Fruit fly (Drosophila melanogaster) whole organism, embryonic: ENCODE results near the gene DnaJ-1.

Source experiments
- Abd-B ChIP-seq: fragments of 200-800 bp; sonication (Bioruptor generic); optimal IDR thresholded peaks from 2 replicates; lab custom pipeline; 2018; ENCODE audit warnings: missing biosample characterization, mild to moderate bottlenecking, missing genetic modification characterization, moderate library complexity
- B-H1 ChIP-seq: fragments of 200-800 bp; sonication (Bioruptor generic); IDR thresholded peaks from 3 replicates; pipeline ENCODE4 v1.3.6; 2022; ENCODE audit warnings: missing biosample characterization, missing genetic modification characterization
- C15 ChIP-seq: fragments of 200-800 bp; sonication (Bioruptor generic); IDR thresholded peaks from 3 replicates; pipeline ENCODE4 v1.3.6; 2022; ENCODE audit warnings: missing biosample characterization, missing genetic modification characterization
- CG10462 ChIP-seq: fragments of 200-800 bp; sonication (Bioruptor generic); optimal IDR thresholded peaks from 2 replicates; lab custom pipeline; 2016; ENCODE audit warnings: missing biosample characterization, missing genetic modification characterization
- CG10543 ChIP-seq: fragments of 200-800 bp; sonication (Bioruptor generic); optimal IDR thresholded peaks from 3 replicates; lab custom pipeline; 2017; ENCODE audit warnings: missing biosample characterization, mild to moderate bottlenecking, missing genetic modification characterization, moderate library complexity
- CG12155 ChIP-seq: fragments of 200-800 bp; sonication (Bioruptor generic); optimal IDR thresholded peaks from 3 replicates; lab custom pipeline; 2016; ENCODE audit warnings: missing biosample characterization, missing genetic modification characterization
- CG12299 ChIP-seq: fragments of 200-800 bp; sonication (Bioruptor generic); optimal IDR thresholded peaks from 2 replicates; lab custom pipeline; 2018; ENCODE audit warnings: missing biosample characterization, mild to moderate bottlenecking, missing genetic modification characterization
- CG12744 ChIP-seq: fragments of 200-800 bp; sonication (Bioruptor generic); optimal IDR thresholded peaks from 2 replicates; lab custom pipeline; 2016; ENCODE audit warnings: missing biosample characterization, missing genetic modification characterization
- CG31365 ChIP-seq: fragments of 200-800 bp; sonication (Bioruptor generic); optimal IDR thresholded peaks from 2 replicates; lab custom pipeline; 2018; ENCODE audit warnings: missing biosample characterization, mild to moderate bottlenecking, missing genetic modification characterization
- CG31441 ChIP-seq: fragments of 200-800 bp; sonication (Bioruptor generic); IDR thresholded peaks from 2 replicates; pipeline ENCODE4 v1.3.6; 2022; ENCODE audit warnings: missing biosample characterization, missing genetic modification characterization
- CG3281 ChIP-seq: fragments of 200-800 bp; sonication (Bioruptor generic); optimal IDR thresholded peaks from 3 replicates; lab custom pipeline; 2017; ENCODE audit warnings: missing biosample characterization, mild to moderate bottlenecking, missing genetic modification characterization
- CG4707 ChIP-seq: fragments of 200-800 bp; sonication (Bioruptor generic); optimal IDR thresholded peaks from 2 replicates; lab custom pipeline; 2018; ENCODE audit warnings: missing biosample characterization, mild to moderate bottlenecking, missing genetic modification characterization, moderate library complexity
- CG6272 ChIP-seq: fragments of 200-800 bp; sonication (Bioruptor generic); IDR thresholded peaks from 2 replicates; pipeline ENCODE4 v1.3.6; 2022; ENCODE audit warnings: missing biosample characterization, missing genetic modification characterization
- CG7372 ChIP-seq: fragments of 200-800 bp; sonication (Bioruptor generic); IDR thresholded peaks from 2 replicates; pipeline ENCODE4 v1.3.6; 2022; ENCODE audit warnings: missing biosample characterization, missing genetic modification characterization
- CG8290 ChIP-seq, 3 experiments: fragments of 200-800 bp; sonication (Bioruptor generic); optimal IDR thresholded peaks; 2 replicates each; lab custom pipeline; 2016 to 2019; ENCODE audit warnings: missing biosample characterization in 3 of 3, missing genetic modification characterization in 3 of 3, mild to moderate bottlenecking in 2 of 3, moderate library complexity in 1 of 3
- CG8359 ChIP-seq: fragments of 200-800 bp; sonication (Bioruptor generic); optimal IDR thresholded peaks from 2 replicates; lab custom pipeline; 2017; ENCODE audit warnings: missing biosample characterization, mild to moderate bottlenecking, missing genetic modification characterization, borderline replicate concordance
- CG8924 ChIP-seq: fragments of 200-800 bp; optimal IDR thresholded peaks from 3 replicates; lab custom pipeline; 2019; ENCODE audit warnings: missing biosample characterization, mild to moderate bottlenecking, missing genetic modification characterization, moderate library complexity
- D19A ChIP-seq: fragments of 200-800 bp; optimal IDR thresholded peaks from 3 replicates; lab custom pipeline; 2019; ENCODE audit warnings: missing biosample characterization, mild to moderate bottlenecking, missing genetic modification characterization, moderate library complexity
- Doc2 ChIP-seq: fragments of 200-800 bp; sonication (Bioruptor generic); IDR thresholded peaks from 2 replicates; pipeline ENCODE4 v1.3.6; 2022; ENCODE audit warnings: missing biosample characterization, missing genetic modification characterization
- Drgx ChIP-seq: fragments of 200-800 bp; sonication (Bioruptor generic); IDR thresholded peaks from 2 replicates; pipeline ENCODE4 v1.3.6; 2022; ENCODE audit warnings: missing biosample characterization, missing genetic modification characterization
- HHEX ChIP-seq: fragments of 200-800 bp; sonication (Bioruptor generic); optimal IDR thresholded peaks from 3 replicates; lab custom pipeline; 2017; ENCODE audit warnings: missing biosample characterization, mild to moderate bottlenecking, missing genetic modification characterization, missing genetic modification reagents
- HLH54F ChIP-seq: fragments of 200-800 bp; sonication (Bioruptor generic); optimal IDR thresholded peaks from 3 replicates; lab custom pipeline; 2016; ENCODE audit warnings: missing biosample characterization, missing genetic modification characterization
- Nf-YA ChIP-seq: fragments of 200-800 bp; sonication (Bioruptor generic); IDR thresholded peaks from 2 replicates; pipeline ENCODE4 v1.3.6; 2022; ENCODE audit warnings: missing biosample characterization, missing genetic modification characterization
- Ravus ChIP-seq: fragments of 200-800 bp; sonication (Bioruptor generic); IDR thresholded peaks from 2 replicates; pipeline ENCODE4 v1.3.6; 2022; ENCODE audit warnings: missing biosample characterization, missing genetic modification characterization
- Sox102F ChIP-seq: fragments of 200-800 bp; sonication (Bioruptor generic); optimal IDR thresholded peaks from 2 replicates; lab custom pipeline; 2018; ENCODE audit warnings: missing biosample characterization, mild to moderate bottlenecking, missing genetic modification characterization, moderate library complexity
- Trl ChIP-seq, 3 experiments: fragments of >200 bp in 2 of 3; fragments of 200-800 bp in 1 of 3; sonication (Bioruptor generic) in 1 of 3; optimal IDR thresholded peaks; 2 replicates in 1 of 3; 3 replicates in 2 of 3; lab custom pipeline; 2016 to 2017; ENCODE audit warnings: missing biosample characterization in 1 of 3, missing genetic modification characterization in 1 of 3
- YL-1 ChIP-seq: fragments of 200-800 bp; sonication (Bioruptor generic); optimal IDR thresholded peaks from 3 replicates; lab custom pipeline; 2017; ENCODE audit warnings: missing biosample characterization, mild to moderate bottlenecking, missing genetic modification characterization
- ap ChIP-seq: fragments of 200-800 bp; sonication (Bioruptor generic); IDR thresholded peaks from 2 replicates; pipeline ENCODE4 v1.3.6; 2022; ENCODE audit warnings: missing biosample characterization, missing genetic modification characterization
- ato ChIP-seq: fragments of 200-800 bp; sonication (Bioruptor generic); IDR thresholded peaks from 2 replicates; pipeline ENCODE4 v1.3.6; 2022; ENCODE audit warnings: missing biosample characterization, missing genetic modification characterization; ENCODE audit not compliant: partially characterized antibody
- bowl ChIP-seq: fragments of 200-800 bp; sonication (Bioruptor generic); IDR thresholded peaks from 2 replicates; pipeline ENCODE4 v1.3.6; 2022; ENCODE audit warnings: missing biosample characterization, missing genetic modification characterization
- corto ChIP-seq: fragments of 200-800 bp; sonication (Bioruptor generic); optimal IDR thresholded peaks from 2 replicates; lab custom pipeline; 2016; ENCODE audit warnings: missing biosample characterization, mild to moderate bottlenecking, missing genetic modification characterization, moderate library complexity
- dmrt99B ChIP-seq: fragments of 200-800 bp; sonication (Bioruptor generic); optimal IDR thresholded peaks from 2 replicates; lab custom pipeline; 2018; ENCODE audit warnings: missing biosample characterization, mild to moderate bottlenecking, missing genetic modification characterization, moderate library complexity
- en ChIP-seq: fragments of 200-800 bp; sonication (Bioruptor generic); optimal IDR thresholded peaks from 2 replicates; lab custom pipeline; 2016; ENCODE audit warnings: missing biosample characterization, missing genetic modification characterization
- esg ChIP-seq: fragments of 200-800 bp; sonication (Bioruptor generic); conservative IDR thresholded peaks from 2 replicates; pipeline ENCODE4 v1.3.6; 2022; ENCODE audit warnings: missing biosample characterization, missing genetic modification characterization
- eyg ChIP-seq: fragments of 200-800 bp; sonication (Bioruptor generic); optimal IDR thresholded peaks from 3 replicates; lab custom pipeline; 2016; ENCODE audit warnings: missing biosample characterization, missing genetic modification characterization
- fd3F ChIP-seq: fragments of 200-800 bp; sonication (Bioruptor generic); optimal IDR thresholded peaks from 2 replicates; lab custom pipeline; 2018; ENCODE audit warnings: missing biosample characterization, mild to moderate bottlenecking, missing genetic modification characterization, moderate library complexity
- gcm ChIP-seq: fragments of 200-800 bp; sonication (Bioruptor generic); optimal IDR thresholded peaks from 2 replicates; lab custom pipeline; 2019; ENCODE audit warnings: missing biosample characterization, mild to moderate bottlenecking, missing genetic modification characterization, moderate library complexity
- klu ChIP-seq: fragments of 200-800 bp; sonication (Bioruptor generic); IDR thresholded peaks from 2 replicates; pipeline ENCODE4 v1.3.6; 2022; ENCODE audit warnings: missing biosample characterization, missing genetic modification characterization
- lbe ChIP-seq: fragments of 200-800 bp; sonication (Bioruptor generic); optimal IDR thresholded peaks from 2 replicates; lab custom pipeline; 2016; ENCODE audit warnings: missing biosample characterization, mild to moderate bottlenecking, missing genetic modification characterization
- luna ChIP-seq: fragments of 200-800 bp; sonication (Bioruptor generic); optimal IDR thresholded peaks from 2 replicates; lab custom pipeline; 2016; ENCODE audit warnings: missing biosample characterization, missing genetic modification characterization
- nmo ChIP-seq: fragments of 200-800 bp; sonication (Bioruptor generic); optimal IDR thresholded peaks from 2 replicates; lab custom pipeline; 2018; ENCODE audit warnings: missing biosample characterization, mild to moderate bottlenecking, missing genetic modification characterization, moderate library complexity
- org-1 ChIP-seq: fragments of 200-800 bp; sonication (Bioruptor generic); optimal IDR thresholded peaks from 2 replicates; lab custom pipeline; 2017; ENCODE audit warnings: missing biosample characterization, missing genetic modification characterization
- prd ChIP-seq, 3 experiments: fragments of >200 bp in 2 of 3; fragments of 200-800 bp in 1 of 3; sonication (Bioruptor generic) in 1 of 3; optimal IDR thresholded peaks in 2 of 3; IDR thresholded peaks in 1 of 3; 2 replicates in 2 of 3; 3 replicates in 1 of 3; pipeline versions ENCODE4 v1.3.6 to Lab custom; 2017 to 2022; ENCODE audit warnings: missing biosample characterization in 1 of 3, missing genetic modification characterization in 1 of 3
- repo ChIP-seq: fragments of 200-800 bp; sonication (Bioruptor generic); optimal IDR thresholded peaks from 2 replicates; lab custom pipeline; 2016; ENCODE audit warnings: missing biosample characterization, missing genetic modification characterization
- salm ChIP-seq: fragments of 200-800 bp; sonication (Bioruptor generic); optimal IDR thresholded peaks from 2 replicates; lab custom pipeline; 2018; ENCODE audit warnings: missing biosample characterization, mild to moderate bottlenecking, missing genetic modification characterization
- seq ChIP-seq: fragments of 200-800 bp; sonication (Bioruptor generic); IDR thresholded peaks from 2 replicates; pipeline ENCODE4 v1.3.6; 2022; ENCODE audit warnings: missing biosample characterization, missing genetic modification characterization
- vnd ChIP-seq: fragments of 200-800 bp; sonication (Bioruptor generic); IDR thresholded peaks from 3 replicates; pipeline ENCODE4 v1.3.6; 2022; ENCODE audit warnings: missing biosample characterization, missing genetic modification characterization; ENCODE audit not compliant: partially characterized antibody
- zfh1 ChIP-seq: fragments of 200-800 bp; sonication (Bioruptor generic); IDR thresholded peaks from 3 replicates; pipeline ENCODE4 v1.3.6; 2022; ENCODE audit warnings: missing biosample characterization, missing genetic modification characterization

DnaJ-1 gene

DNA sequence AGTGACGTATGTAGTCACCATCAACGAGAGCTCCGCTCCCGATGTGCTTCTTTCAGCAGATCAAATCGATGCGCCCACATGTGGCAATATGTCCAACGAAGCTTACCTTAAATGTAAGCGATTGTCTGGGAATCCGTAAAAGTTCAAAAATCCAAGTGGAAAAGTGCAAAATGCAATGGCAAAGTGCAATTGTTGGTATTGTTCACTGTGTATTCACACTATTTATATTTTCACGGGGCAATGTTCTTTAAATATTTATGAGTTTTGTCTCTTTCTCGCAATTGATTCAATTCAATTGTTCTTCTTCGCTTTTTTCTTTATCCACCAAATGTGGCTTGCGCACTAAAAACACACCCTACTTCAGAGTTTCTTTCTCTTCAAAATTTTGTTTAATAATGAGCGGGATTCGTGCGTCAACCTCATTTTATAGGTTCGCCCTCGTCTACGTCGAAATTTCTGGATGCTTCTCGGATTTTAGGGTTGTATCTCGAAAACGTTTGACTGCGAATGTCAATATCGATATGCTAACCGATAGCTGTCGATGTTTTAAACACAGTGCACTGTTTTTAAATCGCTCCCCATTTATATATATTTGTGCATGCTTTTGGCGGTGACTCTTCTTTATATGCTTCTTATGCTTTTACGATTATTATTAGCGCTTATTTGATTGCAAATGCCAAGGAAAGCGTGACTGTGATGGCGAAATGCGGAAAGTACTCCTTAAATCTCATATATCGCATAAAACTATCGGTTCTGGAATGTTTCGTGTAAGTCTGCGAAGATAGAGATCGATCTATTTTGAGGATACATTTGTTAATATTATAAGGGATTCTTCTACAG is at the start of gene DnaJ-1 (continued):
- TF ChIP-seq Trl (optimal IDR thresholded peaks at IDR 0.05; lab: Kevin White, UChicago) = peak in 1 of 2 experiments; percentile 17
- TF ChIP-seq Trl (GFP tag; optimal IDR thresholded peaks at IDR 0.05; lab: Kevin White, UChicago) = no peak
- peak; percentile 44 for TF ChIP-seq CG3281 (GFP tag; lab: Kevin White, UChicago)
- peak; percentile 92 for TF ChIP-seq YL-1 (GFP tag; lab: Kevin White, UChicago)
- TF ChIP-seq CG8359 = no peak
- TF ChIP-seq C15 (GFP tag; lab: Robert Waterston, UW) = no peak
- peak; percentile 50; the same call in 1 of the 2 replicates for TF ChIP-seq CG6272 (GFP tag; lab: Robert Waterston, UW)
- no peak for TF ChIP-seq D19A (tag; lab: Kevin White, UChicago)
- no peak for TF ChIP-seq B-H1 (GFP tag; lab: Robert Waterston, UW)
- TF ChIP-seq CG10462 = no peak
- no peak for TF ChIP-seq repo (GFP tag; lab: Kevin White, UChicago)
- no peak for TF ChIP-seq prd (optimal IDR thresholded peaks at IDR 0.05; lab: Kevin White, UChicago)
- TF ChIP-seq prd (GFP tag; IDR thresholded peaks at IDR 0.05; lab: Robert Waterston, UW) = no peak
- TF ChIP-seq ap = no peak
- TF ChIP-seq Nf-YA = no peak
- no peak for TF ChIP-seq Ravus
- no peak for TF ChIP-seq en
- TF ChIP-seq CG10543 (GFP tag; lab: Kevin White, UChicago) = peak; percentile 69
- TF ChIP-seq salm (tag; lab: Kevin White, UChicago) = peak; percentile 19
- peak; percentile 12; the same call in 1 of the 3 replicates for TF ChIP-seq zfh1 (GFP tag; lab: Robert Waterston, UW)
- no peak for TF ChIP-seq esg
- peak; percentile 29 for TF ChIP-seq CG8290 (GFP tag; optimal IDR thresholded peaks at IDR 0.05; lab: Kevin White, UChicago)
- peak in 1 of 2 experiments; percentile 19 for TF ChIP-seq CG8290 (tag; optimal IDR thresholded peaks at IDR 0.05; lab: Kevin White, UChicago)
- no peak for TF ChIP-seq HLH54F (GFP tag; lab: Kevin White, UChicago)
- peak; percentile 22 for TF ChIP-seq gcm
- no peak for TF ChIP-seq org-1
- peak; percentile 57 for TF ChIP-seq CG4707 (GFP tag; lab: Kevin White, UChicago)
- no peak for TF ChIP-seq Sox102F (GFP tag; lab: Kevin White, UChicago)
- TF ChIP-seq CG12155 (GFP tag; lab: Kevin White, UChicago) = no peak
- TF ChIP-seq CG31365 (tag; lab: Kevin White, UChicago) = no peak
- no peak for TF ChIP-seq CG12744 (GFP tag; lab: Kevin White, UChicago)
- TF ChIP-seq CG12299 (tag; lab: Kevin White, UChicago) = peak; percentile 37
- peak; percentile 33 for TF ChIP-seq HHEX (GFP tag; lab: Kevin White, UChicago)
- peak; percentile 99 for TF ChIP-seq vnd
- TF ChIP-seq ato = peak; percentile 85
- TF ChIP-seq eyg (GFP tag; lab: Kevin White, UChicago) = no peak
- TF ChIP-seq luna (GFP tag; lab: Kevin White, UChicago) = peak; percentile 41
- no peak for TF ChIP-seq CG7372 (GFP tag; lab: Robert Waterston, UW)
- TF ChIP-seq fd3F (GFP tag; lab: Kevin White, UChicago) = no peak
- TF ChIP-seq lbe (GFP tag; lab: Kevin White, UChicago) = peak; percentile 68
- no peak for TF ChIP-seq Doc2 (GFP tag; lab: Robert Waterston, UW)
- TF ChIP-seq CG8924 (tag; lab: Kevin White, UChicago) = peak; percentile 47
- no peak for TF ChIP-seq Abd-B (GFP tag; lab: Kevin White, UChicago)
- no peak for TF ChIP-seq bowl (GFP tag; lab: Robert Waterston, UW)
- no peak for TF ChIP-seq seq
- peak; percentile 60 for TF ChIP-seq nmo (GFP tag; lab: Kevin White, UChicago)
- TF ChIP-seq dmrt99B (tag; lab: Kevin White, UChicago) = no peak
- no peak for TF ChIP-seq klu (GFP tag; lab: Robert Waterston, UW)
- TF ChIP-seq corto = peak; percentile 55
- no peak for TF ChIP-seq CG31441 (GFP tag; lab: Robert Waterston, UW)
- TF ChIP-seq Drgx = no peak
